Fruit fly (Drosophila melanogaster) whole organism, embryonic: Measurements from ENCODE around the gene Gr21a.
A peak's percentile ranks its signal among the peaks of the same experiment; 100 is the strongest.

Experiments
- Aef1 ChIP-seq: fragments of 200-800 bp; sonication (Bioruptor generic); IDR thresholded peaks from 3 replicates; pipeline ENCODE4 v1.3.6; 2022; ENCODE audit warnings: missing biosample characterization, missing genetic modification characterization
- CG10565 ChIP-seq: fragments of 200-800 bp; sonication (Bioruptor generic); optimal IDR thresholded peaks from 3 replicates; lab custom pipeline; 2016; ENCODE audit warnings: missing biosample characterization, mild to moderate bottlenecking, missing genetic modification characterization
- CG11085 ChIP-seq: fragments of 200-800 bp; sonication (Bioruptor generic); IDR thresholded peaks from 2 replicates; pipeline ENCODE4 v1.3.6; 2022; ENCODE audit warnings: missing biosample characterization, missing genetic modification characterization
- CG11504 ChIP-seq: fragments of 200-800 bp; sonication (Bioruptor generic); optimal IDR thresholded peaks from 3 replicates; lab custom pipeline; 2019; ENCODE audit warnings: missing biosample characterization, mild to moderate bottlenecking, missing genetic modification characterization, moderate library complexity
- CG11560 ChIP-seq: fragments of 200-800 bp; sonication (Bioruptor generic); IDR thresholded peaks from 3 replicates; pipeline ENCODE4 v1.3.6; 2022; ENCODE audit warnings: missing biosample characterization, missing genetic modification characterization
- CG13624 ChIP-seq: fragments of 200-800 bp; sonication (Bioruptor generic); optimal IDR thresholded peaks from 2 replicates; lab custom pipeline; 2016; ENCODE audit warnings: missing biosample characterization, missing genetic modification characterization
- CG17829 ChIP-seq: fragments of 200-800 bp; optimal IDR thresholded peaks from 2 replicates; lab custom pipeline; 2019; ENCODE audit warnings: missing biosample characterization, mild to moderate bottlenecking, missing genetic modification characterization, moderate library complexity
- CG18599 ChIP-seq: fragments of 200-800 bp; sonication (Bioruptor generic); optimal IDR thresholded peaks from 3 replicates; lab custom pipeline; 2017; ENCODE audit warnings: missing biosample characterization, missing genetic modification characterization, mild to moderate bottlenecking, moderate library complexity, missing genetic modification reagents
- CG18764 ChIP-seq: fragments of 200-800 bp; sonication (Bioruptor generic); optimal IDR thresholded peaks from 3 replicates; lab custom pipeline; 2016; ENCODE audit warnings: missing biosample characterization, missing genetic modification characterization
- CG7839 ChIP-seq: fragments of 200-800 bp; sonication (Bioruptor generic); optimal IDR thresholded peaks from 3 replicates; lab custom pipeline; 2018; ENCODE audit warnings: missing biosample characterization, mild to moderate bottlenecking, missing genetic modification characterization, moderate library complexity
- CG7928 ChIP-seq: fragments of 200-800 bp; sonication (Bioruptor generic); optimal IDR thresholded peaks from 2 replicates; lab custom pipeline; 2017; ENCODE audit warnings: missing biosample characterization, mild to moderate bottlenecking, missing genetic modification characterization
- CG9797 ChIP-seq: fragments of 200-800 bp; sonication (Bioruptor generic); optimal IDR thresholded peaks from 3 replicates; lab custom pipeline; 2018; ENCODE audit warnings: missing biosample characterization, mild to moderate bottlenecking, missing genetic modification characterization
- CG9817 ChIP-seq: fragments of 200-800 bp; sonication (Bioruptor generic); optimal IDR thresholded peaks from 2 replicates; lab custom pipeline; 2018; ENCODE audit warnings: missing biosample characterization, mild to moderate bottlenecking, missing genetic modification characterization, moderate library complexity
- CTCF ChIP-seq: fragments of 200-800 bp; sonication (Bioruptor generic); optimal IDR thresholded peaks from 2 replicates; lab custom pipeline; 2017; ENCODE audit warnings: missing biosample characterization, mild to moderate bottlenecking, missing genetic modification characterization, moderate library complexity
- CoRest ChIP-seq: fragments of 200-800 bp; sonication (Bioruptor generic); optimal IDR thresholded peaks from 3 replicates; lab custom pipeline; 2018; ENCODE audit warnings: missing biosample characterization, mild to moderate bottlenecking, missing genetic modification characterization, moderate library complexity
- Dbx ChIP-seq: fragments of 200-800 bp; sonication (Bioruptor generic); IDR thresholded peaks from 3 replicates; pipeline ENCODE4 v1.3.6; 2022; ENCODE audit warnings: missing biosample characterization, missing genetic modification characterization
- Dref ChIP-seq: fragments of 200-800 bp; sonication (Bioruptor generic); IDR thresholded peaks from 2 replicates; pipeline ENCODE4 v1.3.6; 2022; ENCODE audit warnings: missing biosample characterization, missing genetic modification characterization
- Ets97D ChIP-seq: fragments of 200-800 bp; sonication (Bioruptor generic); optimal IDR thresholded peaks from 3 replicates; lab custom pipeline; 2016; ENCODE audit warnings: missing biosample characterization, missing genetic modification characterization
- HLH4C ChIP-seq: fragments of 200-800 bp; sonication (Bioruptor generic); IDR thresholded peaks from 3 replicates; pipeline ENCODE4 v1.3.6; 2022; ENCODE audit warnings: missing biosample characterization, missing genetic modification characterization; ENCODE audit not compliant: partially characterized antibody
- Hmx ChIP-seq: fragments of 200-800 bp; sonication (Bioruptor generic); optimal IDR thresholded peaks from 2 replicates; lab custom pipeline; 2016; ENCODE audit warnings: missing biosample characterization, missing genetic modification characterization
- Lhr ChIP-seq: fragments of 200-800 bp; sonication (Bioruptor generic); optimal IDR thresholded peaks from 3 replicates; lab custom pipeline; 2017; ENCODE audit warnings: mild to moderate bottlenecking, missing biosample characterization, missing genetic modification reagents, missing genetic modification characterization
- Med ChIP-seq: fragments of 200-800 bp; sonication (Bioruptor generic); peaks from one replicate; lab custom pipeline; 2016; ENCODE audit warnings: missing biosample characterization, missing genetic modification characterization, mild to moderate bottlenecking, inconsistent platforms, moderate library complexity
- NfI ChIP-seq: fragments of 200-800 bp; sonication (Bioruptor generic); optimal IDR thresholded peaks from 3 replicates; lab custom pipeline; 2018; ENCODE audit warnings: missing biosample characterization, mild to moderate bottlenecking, missing genetic modification characterization, moderate library complexity
- PHDP ChIP-seq: fragments of 200-800 bp; sonication (Bioruptor generic); optimal IDR thresholded peaks from 3 replicates; lab custom pipeline; 2018; ENCODE audit warnings: missing biosample characterization, mild to moderate bottlenecking, missing genetic modification characterization, moderate library complexity
- Pdp1 ChIP-seq, 2 experiments: fragments of 200-800 bp; sonication (Bioruptor generic); optimal IDR thresholded peaks; 3 replicates each; lab custom pipeline; 2016; ENCODE audit warnings: missing biosample characterization in 2 of 2, missing genetic modification characterization in 2 of 2, mild to moderate bottlenecking in 1 of 2, moderate library complexity in 1 of 2
- Ptx1 ChIP-seq: fragments of 200-800 bp; sonication (Bioruptor generic); IDR thresholded peaks from 2 replicates; pipeline ENCODE4 v1.3.6; 2022; ENCODE audit warnings: missing biosample characterization, missing genetic modification characterization
- Sry-δ ChIP-seq: fragments of 200-800 bp; sonication (Bioruptor generic); optimal IDR thresholded peaks from 2 replicates; lab custom pipeline; 2016; ENCODE audit warnings: missing biosample characterization, missing genetic modification characterization
- Stat92E ChIP-seq, 3 experiments: fragments of >200 bp in 2 of 3; fragments of 200-800 bp in 1 of 3; sonication (Bioruptor generic) in 1 of 3; optimal IDR thresholded peaks; 2 replicates each; lab custom pipeline; 2017 to 2019; ENCODE audit warnings: missing biosample characterization in 3 of 3, missing genetic modification characterization in 3 of 3, mild to moderate bottlenecking in 1 of 3, moderate library complexity in 1 of 3
- Taf1 ChIP-seq: fragments of 200-800 bp; sonication (Bioruptor generic); IDR thresholded peaks from 2 replicates; pipeline ENCODE4 v1.3.6; 2022; ENCODE audit warnings: missing biosample characterization, missing genetic modification characterization
- Vsx1 ChIP-seq: fragments of 200-800 bp; sonication (Bioruptor generic); optimal IDR thresholded peaks from 2 replicates; lab custom pipeline; 2017; ENCODE audit warnings: missing biosample characterization, mild to moderate bottlenecking, missing genetic modification characterization, missing genetic modification reagents
- YL-1 ChIP-seq: fragments of 200-800 bp; sonication (Bioruptor generic); optimal IDR thresholded peaks from 3 replicates; lab custom pipeline; 2017; ENCODE audit warnings: missing biosample characterization, mild to moderate bottlenecking, missing genetic modification characterization
- bab2 ChIP-seq: fragments of 200-800 bp; sonication (Bioruptor generic); optimal IDR thresholded peaks from 2 replicates; lab custom pipeline; 2016; ENCODE audit warnings: missing biosample characterization, missing genetic modification characterization
- bigmax ChIP-seq: fragments of 200-800 bp; sonication (Bioruptor generic); optimal IDR thresholded peaks from 2 replicates; lab custom pipeline; 2018; ENCODE audit warnings: missing biosample characterization, mild to moderate bottlenecking, missing genetic modification characterization
- chinmo ChIP-seq: fragments of 200-800 bp; sonication (Bioruptor generic); IDR thresholded peaks from 4 replicates; pipeline ENCODE4 v1.3.6; 2022; ENCODE audit warnings: missing biosample characterization, missing genetic modification characterization; ENCODE audit not compliant: partially characterized antibody
- chn ChIP-seq: fragments of 200-800 bp; sonication (Bioruptor generic); optimal IDR thresholded peaks from 2 replicates; lab custom pipeline; 2016; ENCODE audit warnings: missing biosample characterization, missing genetic modification characterization
- crol ChIP-seq: fragments of 200-800 bp; sonication (Bioruptor generic); IDR thresholded peaks from 2 replicates; pipeline ENCODE4 v1.3.6; 2022; ENCODE audit warnings: missing biosample characterization, missing genetic modification characterization
- dpn ChIP-seq, 2 experiments: fragments of 200-800 bp; sonication (Bioruptor generic); optimal IDR thresholded peaks; 3 replicates each; lab custom pipeline; 2016; ENCODE audit warnings: missing biosample characterization in 2 of 2, missing genetic modification characterization in 2 of 2
- dysf ChIP-seq: fragments of 200-800 bp; sonication (Bioruptor generic); IDR thresholded peaks from 3 replicates; pipeline ENCODE4 v1.3.6; 2022; ENCODE audit warnings: missing biosample characterization, missing genetic modification characterization
- ewg ChIP-seq: fragments of 200-800 bp; sonication (Bioruptor generic); optimal IDR thresholded peaks from 3 replicates; lab custom pipeline; 2017; ENCODE audit warnings: mild to moderate bottlenecking, missing biosample characterization, missing genetic modification reagents, missing genetic modification characterization
- eyg ChIP-seq: fragments of 200-800 bp; sonication (Bioruptor generic); optimal IDR thresholded peaks from 3 replicates; lab custom pipeline; 2016; ENCODE audit warnings: missing biosample characterization, missing genetic modification characterization
- onecut ChIP-seq: fragments of 200-800 bp; sonication (Bioruptor generic); IDR thresholded peaks from 2 replicates; pipeline ENCODE4 v1.3.6; 2022; ENCODE audit warnings: missing biosample characterization, missing genetic modification characterization
- phol ChIP-seq: fragments of 200-800 bp; sonication (Bioruptor generic); optimal IDR thresholded peaks from 3 replicates; lab custom pipeline; 2018; ENCODE audit warnings: missing biosample characterization, mild to moderate bottlenecking, missing genetic modification characterization, moderate library complexity
- ro ChIP-seq: fragments of 200-800 bp; sonication (Bioruptor generic); IDR thresholded peaks from 2 replicates; pipeline ENCODE4 v1.3.6; 2022; ENCODE audit warnings: missing biosample characterization, missing genetic modification characterization
- sens-2 ChIP-seq: fragments of 200-800 bp; sonication (Bioruptor generic); IDR thresholded peaks from 2 replicates; pipeline ENCODE4 v1.3.6; 2022; ENCODE audit warnings: missing biosample characterization, missing genetic modification characterization
- stwl ChIP-seq: fragments of 200-800 bp; sonication (Bioruptor generic); optimal IDR thresholded peaks from 3 replicates; lab custom pipeline; 2018; ENCODE audit warnings: missing biosample characterization, mild to moderate bottlenecking, missing genetic modification characterization, moderate library complexity
- zf30C ChIP-seq: fragments of 200-800 bp; sonication (Bioruptor generic); optimal IDR thresholded peaks from 3 replicates; lab custom pipeline; 2018; ENCODE audit warnings: missing biosample characterization, mild to moderate bottlenecking, missing genetic modification characterization

Gene Gr21a

dm6 chr2L:819315-820032, 39.2 kb downstream of the Gr21a start, which contains the start of the genes PGAP2 and Clp (continued):
- TF ChIP-seq CG10565 (GFP tag; lab: Kevin White, UChicago) (no peak), Aef1 (GFP tag; lab: Robert Waterston, UW) (peak; percentile 82), CG18599 (GFP tag; lab: Kevin White, UChicago) (peak; percentile 67), CG11560 (tag; lab: Robert Waterston, UW) (no peak), eyg (GFP tag; lab: Kevin White, UChicago) (no peak), dysf (GFP tag; lab: Robert Waterston, UW) (peak; percentile 81), Hmx (GFP tag; lab: Kevin White, UChicago) (no peak)

dm6 chr2L:821242-821985, 41.1 kb downstream of the Gr21a start, which contains the start of gene CG3662:
Gene CG3662 (plus strand): TSS chr2L:821289.
- peak; percentile 54 for TF ChIP-seq Dref (GFP tag; lab: Robert Waterston, UW)
- peak; percentile 16 for TF ChIP-seq bigmax (GFP tag; lab: Kevin White, UChicago)
- TF ChIP-seq CG7839 (tag; lab: Kevin White, UChicago): no peak
- TF ChIP-seq Dbx (GFP tag; lab: Robert Waterston, UW): peak; percentile 5; the same call in 1 of the 3 replicates
- peak; percentile 4 for TF ChIP-seq zf30C (GFP tag; lab: Kevin White, UChicago)
- peak; percentile 71 for TF ChIP-seq Ets97D (GFP tag; lab: Kevin White, UChicago)
- TF ChIP-seq crol (GFP tag; lab: Robert Waterston, UW): peak; percentile 87
- peak; percentile 69 for TF ChIP-seq Lhr (GFP tag; lab: Kevin White, UChicago)
- TF ChIP-seq CG9797 (GFP tag; lab: Kevin White, UChicago): peak; percentile 89
- TF ChIP-seq ro (GFP tag; lab: Robert Waterston, UW): no peak
- TF ChIP-seq chinmo: 0 out of 4 replicates have a peak, but pooled peaks have one; percentile 27
- 0 out of 3 replicates have a peak, but pooled peaks have one; percentile 20 for TF ChIP-seq HLH4C (GFP tag; lab: Robert Waterston, UW)
- TF ChIP-seq CG9817: no peak
- TF ChIP-seq YL-1 (GFP tag; lab: Kevin White, UChicago): peak; percentile 77
- TF ChIP-seq CG7928 (GFP tag; lab: Kevin White, UChicago): no peak
- peak; percentile 17 for TF ChIP-seq chn (GFP tag; lab: Kevin White, UChicago)
- no peak for TF ChIP-seq CG11085 (GFP tag; lab: Robert Waterston, UW)
- no peak for TF ChIP-seq Taf1
- no peak for TF ChIP-seq Ptx1 (GFP tag; lab: Robert Waterston, UW)
- TF ChIP-seq onecut (GFP tag; lab: Robert Waterston, UW): peak; percentile 99
- peak; percentile 49 for TF ChIP-seq Sry-δ (GFP tag; lab: Kevin White, UChicago)
- TF ChIP-seq CTCF (GFP tag; lab: Kevin White, UChicago): peak; percentile 40
- TF ChIP-seq Stat92E (GFP tag; optimal IDR thresholded peaks at IDR 0.05; lab: Kevin White, UChicago): peak in 1 of 3 experiments; percentile 29
- peak; percentile 8 for TF ChIP-seq NfI (GFP tag; lab: Kevin White, UChicago)
- peak; percentile 88 for TF ChIP-seq Med (GFP tag; lab: Kevin White, UChicago)
- peak; percentile 94 for TF ChIP-seq ewg (GFP tag; lab: Kevin White, UChicago)
- peak; percentile 7 for TF ChIP-seq CG17829
- peak; percentile 46 for TF ChIP-seq CG11504 (tag; lab: Kevin White, UChicago)
- peak; percentile 0 for TF ChIP-seq CG18764 (GFP tag; lab: Kevin White, UChicago)
- no peak for TF ChIP-seq sens-2
- peak in 1 of 2 experiments; percentile 44 for TF ChIP-seq Pdp1 (GFP tag; optimal IDR thresholded peaks at IDR 0.05; lab: Kevin White, UChicago)
- TF ChIP-seq PHDP (tag; lab: Kevin White, UChicago): peak; percentile 3
- TF ChIP-seq dpn (GFP tag; optimal IDR thresholded peaks at IDR 0.05; lab: Kevin White, UChicago): peak in 1 of 2 experiments; percentile 6
- peak; percentile 97 for TF ChIP-seq CG13624 (GFP tag; lab: Kevin White, UChicago)
- no peak for TF ChIP-seq Vsx1 (GFP tag; lab: Kevin White, UChicago)
- TF ChIP-seq phol (tag; lab: Kevin White, UChicago): peak; percentile 60
- no peak for TF ChIP-seq Hmx (GFP tag; lab: Kevin White, UChicago)
- TF ChIP-seq bab2 (GFP tag; lab: Kevin White, UChicago): no peak
- peak; percentile 69 for TF ChIP-seq stwl (tag; lab: Kevin White, UChicago)
- peak; percentile 39 for TF ChIP-seq CoRest (tag; lab: Kevin White, UChicago)
